Fruit fly (Drosophila melanogaster): ENCODE results near the gene Las.

Gene Las

DNA sequence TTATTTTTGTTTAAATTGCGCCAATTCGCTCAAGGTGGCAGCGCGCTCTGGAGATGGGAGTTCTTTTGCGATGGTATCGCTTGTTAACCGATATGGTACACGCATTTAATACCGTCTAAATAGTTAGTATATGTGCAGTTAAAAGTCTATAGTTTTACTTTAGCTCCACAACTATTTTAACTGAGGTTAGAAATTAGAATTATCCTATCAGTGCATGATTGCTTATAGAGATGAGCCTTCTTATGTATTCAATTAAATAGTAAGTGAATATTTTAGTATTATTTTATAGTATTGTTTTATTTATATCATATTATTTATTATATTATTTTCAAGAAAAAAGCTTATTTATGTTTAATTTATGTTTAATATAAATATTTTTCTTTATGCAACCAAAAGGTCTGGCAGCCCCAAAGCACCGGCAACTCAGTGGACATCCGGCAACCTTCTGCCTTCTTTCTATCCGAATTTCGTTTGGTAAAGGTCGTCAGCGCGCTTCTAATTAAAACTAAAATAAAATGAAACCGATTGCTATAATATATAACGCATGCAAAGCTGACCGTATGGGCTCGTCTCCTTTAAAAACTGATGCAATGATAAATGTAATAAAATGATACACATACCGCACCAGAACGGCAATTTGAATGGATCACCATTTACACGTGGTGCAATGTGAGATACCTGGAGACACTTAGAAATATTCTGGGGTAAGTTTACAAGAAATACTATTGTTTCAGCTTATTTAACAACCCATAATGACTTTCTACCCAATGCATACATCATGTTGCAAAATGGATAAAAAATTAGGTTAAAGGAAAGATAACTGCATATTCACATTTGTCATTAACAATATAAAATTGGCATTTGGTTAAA is 20.9 kb upstream of the Las start, which contains the start of gene CG5199 (continued):
- TF ChIP-seq ara (GFP tag; IDR thresholded peaks at IDR 0.05) (no peak), CG8388 (GFP tag; optimal IDR thresholded peaks at IDR 0.05) (peak; percentile 74), br (optimal IDR thresholded peaks at IDR 0.05) (no peak), CHES-1-like (GFP tag; optimal IDR thresholded peaks at IDR 0.05) (peak; percentile 28), CG9609 (GFP tag; optimal IDR thresholded peaks at IDR 0.05) (peak; percentile 2), ken (GFP tag; IDR thresholded peaks at IDR 0.05) (0 out of 3 replicates have a peak, but pooled peaks have one; percentile 18), CG7372 (GFP tag; IDR thresholded peaks at IDR 0.05) (peak; percentile 65), en (GFP tag; optimal IDR thresholded peaks at IDR 0.05) (no peak), Fer2 (tag; optimal IDR thresholded peaks at IDR 0.05) (peak; percentile 29), CG2875 (GFP tag; optimal IDR thresholded peaks at IDR 0.05) (peak; percentile 43), CG8478 (optimal IDR thresholded peaks at IDR 0.05) (no peak), Sox102F (GFP tag; optimal IDR thresholded peaks at IDR 0.05) (peak; percentile 61), CG6791 (GFP tag; IDR thresholded peaks at IDR 0.05; ENCODE audit: partially characterized antibody) (peak; percentile 75), Max (GFP tag; optimal IDR thresholded peaks at IDR 0.05) (peak; percentile 45), CG34376 (GFP tag; optimal IDR thresholded peaks at IDR 0.05) (no peak), CG1647 (GFP tag; optimal IDR thresholded peaks at IDR 0.05) (peak; percentile 25), CG34422 (GFP tag; IDR thresholded peaks at IDR 0.05) (peak; percentile 57), CG7745 (tag; optimal IDR thresholded peaks at IDR 0.05) (no peak), pho (GFP tag; optimal IDR thresholded peaks at IDR 0.05) (peak; percentile 15), kni (GFP tag; optimal IDR thresholded peaks at IDR 0.05) (no peak), zen (tag; optimal IDR thresholded peaks at IDR 0.05) (peak; percentile 60), hkb (optimal IDR thresholded peaks at IDR 0.05) (no peak), hkb (GFP tag; IDR thresholded peaks at IDR 0.05) (no peak), CG11398 (GFP tag; optimal IDR thresholded peaks at IDR 0.05) (no peak), crc (GFP tag; optimal IDR thresholded peaks at IDR 0.05) (no peak), CoRest (tag; optimal IDR thresholded peaks at IDR 0.05) (peak; percentile 85), ato (GFP tag; IDR thresholded peaks at IDR 0.05; ENCODE audit: partially characterized antibody) (peak; percentile 32; the same call in 1 of the 2 replicates), CG2202 (tag; optimal IDR thresholded peaks at IDR 0.05) (peak; percentile 10), CG1792 (GFP tag; optimal IDR thresholded peaks at IDR 0.05) (peak; percentile 2), toy (GFP tag; IDR thresholded peaks at IDR 0.05) (no peak), lab (GFP tag; optimal IDR thresholded peaks at IDR 0.05) (peak; percentile 77), CG9727 (GFP tag; optimal IDR thresholded peaks at IDR 0.05) (peak; percentile 87), Trl (optimal IDR thresholded peaks at IDR 0.05) (no peak), Trl (GFP tag; optimal IDR thresholded peaks at IDR 0.05) (peak; percentile 10), fru (optimal IDR thresholded peaks at IDR 0.05) (no peak), Kr (GFP tag; optimal IDR thresholded peaks at IDR 0.05) (no peak), Aef1 (GFP tag; IDR thresholded peaks at IDR 0.05) (no peak; the same call in 1 of the 3 replicates), trh (GFP tag; optimal IDR thresholded peaks at IDR 0.05) (no peak), rib (GFP tag; IDR thresholded peaks at IDR 0.05) (no peak), CG10979 (tag; optimal IDR thresholded peaks at IDR 0.05) (peak; percentile 59), nerfin-1 (tag; optimal IDR thresholded peaks at IDR 0.05) (no peak), lmd (GFP tag; IDR thresholded peaks at IDR 0.05) (peak; percentile 75), eyg (GFP tag; optimal IDR thresholded peaks at IDR 0.05) (no peak), pros (GFP tag; optimal IDR thresholded peaks at IDR 0.05) (no peak), peb (GFP tag; IDR thresholded peaks at IDR 0.05) (no peak), tio (GFP tag; optimal IDR thresholded peaks at IDR 0.05) (peak; percentile 67), pnt (GFP tag; optimal IDR thresholded peaks at IDR 0.05) (peak; percentile 70), mirr (GFP tag; optimal IDR thresholded peaks at IDR 0.05) (no peak), fd3F (GFP tag; optimal IDR thresholded peaks at IDR 0.05) (peak; percentile 55), croc (GFP tag; conservative IDR thresholded peaks at IDR 0.05) (peak; percentile 57), Ets65A (GFP tag) (peak; percentile 92)

All from whole organism, embryonic.